Worm (Caenorhabditis elegans) whole organism, L2 larva: ENCODE results near the gene F42A10.9.

Experiments used
- R02D3.7 ChIP-seq: fragments of 150-350 bp; optimal IDR thresholded peaks from 2 replicates; lab custom pipeline; 2014; ENCODE audit warnings: missing biosample characterization, missing genetic modification characterization
- aly-2 ChIP-seq: fragments of 150-350 bp; optimal IDR thresholded peaks from 2 replicates; lab custom pipeline; 2014; ENCODE audit warnings: missing biosample characterization, missing genetic modification characterization
- ama-1 ChIP-seq: fragments of 150-350 bp; optimal IDR thresholded peaks from 2 replicates; lab custom pipeline; 2018; ENCODE audit warnings: inconsistent platforms
- elt-1 ChIP-seq: fragments of 150-350 bp; optimal IDR thresholded peaks from 2 replicates; lab custom pipeline; 2014; ENCODE audit warnings: missing biosample characterization, missing genetic modification characterization
- lsy-2 ChIP-seq, 2 experiments: fragments of 150-350 bp in 1 of 2; sonication (generic microtip) in 1 of 2; optimal IDR thresholded peaks; 2 replicates each; lab custom pipeline; 2014 to 2017; ENCODE audit warnings: missing biosample characterization in 2 of 2, missing genetic modification characterization in 2 of 2
- nhr-12 ChIP-seq: fragments of 150-350 bp; optimal IDR thresholded peaks from 2 replicates; lab custom pipeline; 2014; ENCODE audit warnings: missing biosample characterization, missing genetic modification characterization
- nhr-23 ChIP-seq: fragments of 150-350 bp; optimal IDR thresholded peaks from 2 replicates; lab custom pipeline; 2014; ENCODE audit warnings: missing biosample characterization, missing genetic modification reagents, missing genetic modification characterization
- nhr-237 ChIP-seq: fragments of 150-350 bp; optimal IDR thresholded peaks from 2 replicates; lab custom pipeline; 2014; ENCODE audit warnings: missing biosample characterization, missing genetic modification characterization
- nhr-6 ChIP-seq: fragments of 150-350 bp; optimal IDR thresholded peaks from 2 replicates; lab custom pipeline; 2014; ENCODE audit warnings: missing biosample characterization, missing genetic modification characterization
- unc-39 ChIP-seq: fragments of 150-350 bp; optimal IDR thresholded peaks from 2 replicates; lab custom pipeline; 2014; ENCODE audit warnings: missing biosample characterization, missing genetic modification characterization

- TF ChIP-seq nhr-23 (no peak), elt-1 (tag; lab: Kevin White, UChicago) (no peak), lsy-2 (tag; optimal IDR thresholded peaks at IDR 0.05; lab: Kevin White, UChicago) (no peak), aly-2 (tag; lab: Kevin White, UChicago) (no peak), nhr-6 (tag; lab: Kevin White, UChicago) (no peak), nhr-237 (no peak), nhr-12 (tag; lab: Kevin White, UChicago) (no peak), ama-1 (lab: Kevin White, UChicago) (no peak), R02D3.7 (tag; lab: Kevin White, UChicago) (no peak), unc-39 (no peak)
These were observed 8.6 kb upstream of the F42A10.9 start for ce11 chrIII:6155787-6156186.
